Fruit fly (Drosophila melanogaster) whole organism, embryonic: ENCODE measurements around the gene mRpL15.

Experiments
- Abd-B ChIP-seq: fragments of 200-800 bp; sonication (Bioruptor generic); optimal IDR thresholded peaks from 2 replicates; lab custom pipeline; 2018; ENCODE audit warnings: missing biosample characterization, mild to moderate bottlenecking, missing genetic modification characterization, moderate library complexity
- Atf6 ChIP-seq: fragments of 200-800 bp; sonication (Bioruptor generic); IDR thresholded peaks from 2 replicates; pipeline ENCODE4 v1.3.6; 2022; ENCODE audit warnings: missing biosample characterization, missing genetic modification characterization
- B-H1 ChIP-seq: fragments of 200-800 bp; sonication (Bioruptor generic); IDR thresholded peaks from 3 replicates; pipeline ENCODE4 v1.3.6; 2022; ENCODE audit warnings: missing biosample characterization, missing genetic modification characterization
- B-H2 ChIP-seq: fragments of 200-800 bp; sonication (Bioruptor generic); optimal IDR thresholded peaks from 2 replicates; lab custom pipeline; 2018; ENCODE audit warnings: missing biosample characterization, mild to moderate bottlenecking, missing genetic modification characterization
- CG10959 ChIP-seq: fragments of 200-800 bp; sonication (Bioruptor generic); IDR thresholded peaks from 2 replicates; pipeline ENCODE4 v1.3.6; 2022; ENCODE audit warnings: missing biosample characterization, missing genetic modification characterization
- CG11398 ChIP-seq: fragments of 200-800 bp; sonication (Bioruptor generic); optimal IDR thresholded peaks from 2 replicates; lab custom pipeline; 2016; ENCODE audit warnings: missing biosample characterization, missing genetic modification characterization
- CG12071 ChIP-seq: fragments of 200-800 bp; sonication (Bioruptor generic); optimal IDR thresholded peaks from 3 replicates; lab custom pipeline; 2018; ENCODE audit warnings: missing biosample characterization, mild to moderate bottlenecking, missing genetic modification characterization
- CG12155 ChIP-seq: fragments of 200-800 bp; sonication (Bioruptor generic); optimal IDR thresholded peaks from 3 replicates; lab custom pipeline; 2016; ENCODE audit warnings: missing biosample characterization, missing genetic modification characterization
- CG1233 ChIP-seq: fragments of 200-800 bp; sonication (Bioruptor generic); optimal IDR thresholded peaks from 4 replicates; lab custom pipeline; 2018; ENCODE audit warnings: missing biosample characterization, mild to moderate bottlenecking, missing genetic modification characterization
- CG13424 ChIP-seq: fragments of 200-800 bp; sonication (Bioruptor generic); optimal IDR thresholded peaks from 2 replicates; lab custom pipeline; 2019; ENCODE audit warnings: missing biosample characterization, mild to moderate bottlenecking, missing genetic modification characterization, moderate library complexity
- CG14710 ChIP-seq: fragments of 200-800 bp; sonication (Bioruptor generic); optimal IDR thresholded peaks from 3 replicates; lab custom pipeline; 2019; ENCODE audit warnings: missing biosample characterization, mild to moderate bottlenecking, missing genetic modification characterization, moderate library complexity
- CG15696 ChIP-seq: fragments of 200-800 bp; sonication (Bioruptor generic); optimal IDR thresholded peaks from 2 replicates; lab custom pipeline; 2019; ENCODE audit warnings: missing biosample characterization, mild to moderate bottlenecking, missing genetic modification characterization, moderate library complexity
- CG17186 ChIP-seq: fragments of 200-800 bp; sonication (Bioruptor generic); optimal IDR thresholded peaks from 3 replicates; lab custom pipeline; 2017; ENCODE audit warnings: missing biosample characterization, missing genetic modification reagents, missing genetic modification characterization
- CG17829 ChIP-seq: fragments of 200-800 bp; optimal IDR thresholded peaks from 2 replicates; lab custom pipeline; 2019; ENCODE audit warnings: missing biosample characterization, mild to moderate bottlenecking, missing genetic modification characterization, moderate library complexity
- CG17912 ChIP-seq: fragments of 200-800 bp; sonication (Bioruptor generic); optimal IDR thresholded peaks from 2 replicates; lab custom pipeline; 2018; ENCODE audit warnings: missing biosample characterization, mild to moderate bottlenecking, missing genetic modification characterization
- CG1792 ChIP-seq: fragments of 200-800 bp; sonication (Bioruptor generic); optimal IDR thresholded peaks from 2 replicates; lab custom pipeline; 2016; ENCODE audit warnings: missing biosample characterization, missing genetic modification characterization
- CG1832 ChIP-seq: fragments of 200-800 bp; sonication (Bioruptor generic); optimal IDR thresholded peaks from 2 replicates; lab custom pipeline; 2017; ENCODE audit warnings: missing biosample characterization, mild to moderate bottlenecking, missing genetic modification characterization, inconsistent platforms
- CG18599 ChIP-seq: fragments of 200-800 bp; sonication (Bioruptor generic); optimal IDR thresholded peaks from 3 replicates; lab custom pipeline; 2017; ENCODE audit warnings: missing biosample characterization, missing genetic modification characterization, mild to moderate bottlenecking, moderate library complexity, missing genetic modification reagents
- CG3163 ChIP-seq: fragments of 200-800 bp; sonication (Bioruptor generic); optimal IDR thresholded peaks from 3 replicates; lab custom pipeline; 2016; ENCODE audit warnings: missing biosample characterization, missing genetic modification characterization
- CG32772 ChIP-seq: fragments of 200-800 bp; sonication (Bioruptor generic); IDR thresholded peaks from 2 replicates; pipeline ENCODE4 v1.3.6; 2022; ENCODE audit warnings: missing biosample characterization, missing genetic modification characterization
- CG3995 ChIP-seq: fragments of 200-800 bp; sonication (Bioruptor generic); optimal IDR thresholded peaks from 3 replicates; lab custom pipeline; 2016; ENCODE audit warnings: missing biosample characterization, missing genetic modification characterization
- CG4328 ChIP-seq: fragments of 200-800 bp; sonication (Bioruptor generic); optimal IDR thresholded peaks from 3 replicates; lab custom pipeline; 2017; ENCODE audit warnings: missing biosample characterization, missing genetic modification reagents, missing genetic modification characterization
- CG4730 ChIP-seq: fragments of 200-800 bp; sonication (Bioruptor generic); IDR thresholded peaks from 2 replicates; pipeline ENCODE4 v1.3.6; 2022; ENCODE audit warnings: missing biosample characterization, missing genetic modification characterization
- CG6791 ChIP-seq: fragments of 200-800 bp; sonication (Bioruptor generic); IDR thresholded peaks from 3 replicates; pipeline ENCODE4 v1.3.6; 2022; ENCODE audit warnings: missing biosample characterization, missing genetic modification characterization; ENCODE audit not compliant: partially characterized antibody
- CG9437 ChIP-seq: fragments of 200-800 bp; sonication (Bioruptor generic); optimal IDR thresholded peaks from 2 replicates; lab custom pipeline; 2018; ENCODE audit warnings: missing biosample characterization, mild to moderate bottlenecking, missing genetic modification characterization
- Fer1 ChIP-seq: fragments of 200-800 bp; sonication (Bioruptor generic); optimal IDR thresholded peaks from 2 replicates; lab custom pipeline; 2017; ENCODE audit warnings: missing biosample characterization, mild to moderate bottlenecking, missing genetic modification characterization
- Max ChIP-seq: fragments of 200-800 bp; sonication (Bioruptor generic); optimal IDR thresholded peaks from 2 replicates; lab custom pipeline; 2016; ENCODE audit warnings: missing biosample characterization, mild to moderate bottlenecking, missing genetic modification characterization
- Mrtf ChIP-seq: fragments of 200-800 bp; sonication (Bioruptor generic); IDR thresholded peaks from 3 replicates; pipeline ENCODE4 v1.3.6; 2022; ENCODE audit warnings: missing biosample characterization, missing genetic modification characterization
- NK7.1 ChIP-seq: fragments of 200-800 bp; sonication (Bioruptor generic); optimal IDR thresholded peaks from 3 replicates; lab custom pipeline; 2016; ENCODE audit warnings: missing biosample characterization, missing genetic modification characterization
- NfI ChIP-seq: fragments of 200-800 bp; sonication (Bioruptor generic); optimal IDR thresholded peaks from 3 replicates; lab custom pipeline; 2018; ENCODE audit warnings: missing biosample characterization, mild to moderate bottlenecking, missing genetic modification characterization, moderate library complexity
- Sry-δ ChIP-seq: fragments of 200-800 bp; sonication (Bioruptor generic); optimal IDR thresholded peaks from 2 replicates; lab custom pipeline; 2016; ENCODE audit warnings: missing biosample characterization, missing genetic modification characterization
- bigmax ChIP-seq: fragments of 200-800 bp; sonication (Bioruptor generic); optimal IDR thresholded peaks from 2 replicates; lab custom pipeline; 2018; ENCODE audit warnings: missing biosample characterization, mild to moderate bottlenecking, missing genetic modification characterization
- chn ChIP-seq: fragments of 200-800 bp; sonication (Bioruptor generic); optimal IDR thresholded peaks from 2 replicates; lab custom pipeline; 2016; ENCODE audit warnings: missing biosample characterization, missing genetic modification characterization
- crc ChIP-seq: fragments of 200-800 bp; sonication (Bioruptor generic); optimal IDR thresholded peaks from 2 replicates; lab custom pipeline; 2016; ENCODE audit warnings: missing biosample characterization, missing genetic modification characterization
- crp ChIP-seq, 2 experiments: fragments of 200-800 bp; sonication (Bioruptor generic); optimal IDR thresholded peaks; 2 replicates in 1 of 2; 3 replicates in 1 of 2; lab custom pipeline; 2017; ENCODE audit warnings: missing biosample characterization in 2 of 2, missing genetic modification characterization in 2 of 2, mild to moderate bottlenecking in 1 of 2, moderate library complexity in 1 of 2
- dpn ChIP-seq, 2 experiments: fragments of 200-800 bp; sonication (Bioruptor generic); optimal IDR thresholded peaks; 3 replicates each; lab custom pipeline; 2016; ENCODE audit warnings: missing biosample characterization in 2 of 2, missing genetic modification characterization in 2 of 2
- emc ChIP-seq: fragments of 200-800 bp; sonication (Bioruptor generic); optimal IDR thresholded peaks from 2 replicates; lab custom pipeline; 2016; ENCODE audit warnings: missing biosample characterization, missing genetic modification characterization
- fd3F ChIP-seq: fragments of 200-800 bp; sonication (Bioruptor generic); optimal IDR thresholded peaks from 2 replicates; lab custom pipeline; 2018; ENCODE audit warnings: missing biosample characterization, mild to moderate bottlenecking, missing genetic modification characterization, moderate library complexity
- gce ChIP-seq: fragments of 200-800 bp; sonication (Bioruptor generic); IDR thresholded peaks from 3 replicates; pipeline ENCODE4 v1.3.6; 2022; ENCODE audit warnings: missing biosample characterization, missing genetic modification characterization
- mirr ChIP-seq: fragments of 200-800 bp; sonication (Bioruptor generic); optimal IDR thresholded peaks from 3 replicates; lab custom pipeline; 2018; ENCODE audit warnings: missing biosample characterization, mild to moderate bottlenecking, missing genetic modification characterization
- nau ChIP-seq: fragments of 200-800 bp; sonication (Bioruptor generic); optimal IDR thresholded peaks from 3 replicates; lab custom pipeline; 2017; ENCODE audit warnings: missing biosample characterization, mild to moderate bottlenecking, missing genetic modification characterization, missing genetic modification reagents
- prd ChIP-seq, 3 experiments: fragments of >200 bp in 2 of 3; fragments of 200-800 bp in 1 of 3; sonication (Bioruptor generic) in 1 of 3; optimal IDR thresholded peaks in 2 of 3; IDR thresholded peaks in 1 of 3; 2 replicates in 2 of 3; 3 replicates in 1 of 3; pipeline versions ENCODE4 v1.3.6 to Lab custom; 2017 to 2022; ENCODE audit warnings: missing biosample characterization in 1 of 3, missing genetic modification characterization in 1 of 3
- sima ChIP-seq: fragments of 200-800 bp; sonication (Bioruptor generic); optimal IDR thresholded peaks from 2 replicates; lab custom pipeline; 2016; ENCODE audit warnings: missing biosample characterization, missing genetic modification characterization
- sna ChIP-seq: fragments of 200-800 bp; sonication (Bioruptor generic); IDR thresholded peaks from 2 replicates; pipeline ENCODE4 v1.3.6; 2022; ENCODE audit warnings: missing biosample characterization, missing genetic modification characterization; ENCODE audit not compliant: partially characterized antibody
- sob ChIP-seq: fragments of 200-800 bp; sonication (Bioruptor generic); IDR thresholded peaks from 2 replicates; pipeline ENCODE4 v1.3.6; 2022; ENCODE audit warnings: missing biosample characterization, missing genetic modification characterization
- sqz ChIP-seq: fragments of 200-800 bp; sonication (Bioruptor generic); optimal IDR thresholded peaks from 3 replicates; lab custom pipeline; 2018; ENCODE audit warnings: missing biosample characterization, mild to moderate bottlenecking, missing genetic modification characterization
- sr ChIP-seq: fragments of 200-800 bp; sonication (Bioruptor generic); IDR thresholded peaks from 3 replicates; pipeline ENCODE4 v1.3.6; 2022; ENCODE audit warnings: missing biosample characterization, missing genetic modification characterization
- tap ChIP-seq: fragments of 200-800 bp; optimal IDR thresholded peaks from 3 replicates; lab custom pipeline; 2019; ENCODE audit warnings: missing biosample characterization, mild to moderate bottlenecking, missing genetic modification characterization, moderate library complexity
- tna ChIP-seq: fragments of 200-800 bp; sonication (Bioruptor generic); IDR thresholded peaks from 2 replicates; pipeline ENCODE4 v1.3.6; 2022; ENCODE audit warnings: missing biosample characterization, missing genetic modification characterization; ENCODE audit not compliant: partially characterized antibody
- toy ChIP-seq: fragments of 200-800 bp; sonication (Bioruptor generic); IDR thresholded peaks from 2 replicates; pipeline ENCODE4 v1.3.6; 2022; ENCODE audit warnings: missing biosample characterization, missing genetic modification characterization
- zfh1 ChIP-seq: fragments of 200-800 bp; sonication (Bioruptor generic); IDR thresholded peaks from 3 replicates; pipeline ENCODE4 v1.3.6; 2022; ENCODE audit warnings: missing biosample characterization, missing genetic modification characterization

mRpL15 gene

DNA sequence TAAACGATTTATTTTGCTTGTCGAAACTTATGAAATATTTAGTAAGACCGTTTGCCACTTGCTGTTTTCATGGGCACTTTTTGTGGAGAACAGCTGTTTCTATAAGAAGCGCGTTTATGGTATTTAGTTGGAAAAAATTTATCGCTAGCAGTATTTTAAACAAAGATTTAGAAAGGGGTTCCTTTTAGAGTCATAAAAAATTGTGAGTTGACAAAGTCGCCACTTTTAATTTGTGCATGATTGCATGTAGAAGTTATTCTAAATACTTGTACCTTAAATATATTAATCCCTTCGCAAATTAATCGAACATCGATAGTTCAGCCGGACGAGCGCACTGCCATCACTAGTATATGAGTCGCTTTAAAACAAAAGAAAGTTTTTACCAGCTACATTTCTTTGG lies 3.7 kb downstream of the mRpL15 start, which contains the start of the genes Las and Psn (continued):
- TF ChIP-seq CG6791: 0 out of 3 replicates have a peak, but pooled peaks have one; percentile 45
- TF ChIP-seq bigmax (GFP tag; lab: Kevin White, UChicago): no peak
- no peak for TF ChIP-seq CG32772 (GFP tag; lab: Robert Waterston, UW)
- TF ChIP-seq toy (GFP tag; lab: Robert Waterston, UW): no peak
- no peak for TF ChIP-seq CG10959 (GFP tag; lab: Robert Waterston, UW)
- TF ChIP-seq chn: no peak
- no peak for TF ChIP-seq CG4730 (GFP tag; lab: Robert Waterston, UW)
- TF ChIP-seq CG1792 (GFP tag; lab: Kevin White, UChicago): no peak
- TF ChIP-seq CG13424 (tag; lab: Kevin White, UChicago): no peak
- no peak for TF ChIP-seq crc
- no peak for TF ChIP-seq CG18599 (GFP tag; lab: Kevin White, UChicago)
- TF ChIP-seq dpn (GFP tag; optimal IDR thresholded peaks at IDR 0.05; lab: Kevin White, UChicago): peak in 1 of 2 experiments; percentile 19
- no peak for TF ChIP-seq CG12071 (GFP tag; lab: Kevin White, UChicago)
- TF ChIP-seq Max (GFP tag; lab: Kevin White, UChicago): no peak
- TF ChIP-seq nau (GFP tag; lab: Kevin White, UChicago): no peak
- TF ChIP-seq CG14710: peak; percentile 70
- no peak for TF ChIP-seq Mrtf (GFP tag; lab: Robert Waterston, UW)
- TF ChIP-seq NK7.1 (GFP tag; lab: Kevin White, UChicago): no peak
- TF ChIP-seq gce (GFP tag; lab: Robert Waterston, UW): no peak
- no peak for TF ChIP-seq sima (GFP tag; lab: Kevin White, UChicago)
- no peak for TF ChIP-seq CG1233 (GFP tag; lab: Kevin White, UChicago)
- no peak for TF ChIP-seq mirr
- no peak for TF ChIP-seq CG3163 (GFP tag; lab: Kevin White, UChicago)
- TF ChIP-seq prd (optimal IDR thresholded peaks at IDR 0.05; lab: Kevin White, UChicago): no peak
- no peak for TF ChIP-seq prd (GFP tag; IDR thresholded peaks at IDR 0.05; lab: Robert Waterston, UW)
- no peak for TF ChIP-seq emc
- TF ChIP-seq B-H1 (GFP tag; lab: Robert Waterston, UW): no peak
- TF ChIP-seq CG3995 (GFP tag; lab: Kevin White, UChicago): no peak
- TF ChIP-seq sna (GFP tag; lab: Robert Waterston, UW): peak; percentile 62; the same call in 1 of the 2 replicates
- no peak for TF ChIP-seq zfh1 (GFP tag; lab: Robert Waterston, UW)
- TF ChIP-seq CG9437 (GFP tag; lab: Kevin White, UChicago): no peak
- no peak for TF ChIP-seq CG17912 (GFP tag; lab: Kevin White, UChicago)
- peak; percentile 16 for TF ChIP-seq CG12155 (GFP tag; lab: Kevin White, UChicago)
- no peak for TF ChIP-seq NfI (GFP tag; lab: Kevin White, UChicago)
- TF ChIP-seq crp (GFP tag; optimal IDR thresholded peaks at IDR 0.05; lab: Kevin White, UChicago): peak; percentile 60 to 93
- TF ChIP-seq CG1832 (GFP tag; lab: Kevin White, UChicago): no peak
- no peak for TF ChIP-seq sqz (GFP tag; lab: Kevin White, UChicago)
- no peak for TF ChIP-seq tap (tag; lab: Kevin White, UChicago)
- TF ChIP-seq Abd-B: no peak
- TF ChIP-seq CG17186 (GFP tag; lab: Kevin White, UChicago): peak; percentile 62
- TF ChIP-seq CG4328 (GFP tag; lab: Kevin White, UChicago): no peak
- no peak for TF ChIP-seq sob (GFP tag; lab: Robert Waterston, UW)
- no peak for TF ChIP-seq Atf6 (GFP tag; lab: Robert Waterston, UW)
- peak; percentile 89 for TF ChIP-seq Sry-δ
- TF ChIP-seq CG11398 (GFP tag; lab: Kevin White, UChicago): no peak
- no peak; the same call in 1 of the 2 replicates for TF ChIP-seq tna
- no peak for TF ChIP-seq CG15696 (tag; lab: Kevin White, UChicago)
- no peak for TF ChIP-seq fd3F (GFP tag; lab: Kevin White, UChicago)
- TF ChIP-seq B-H2: peak; percentile 7
- TF ChIP-seq Fer1 (GFP tag; lab: Kevin White, UChicago): peak; percentile 3
- TF ChIP-seq sr (GFP tag; lab: Robert Waterston, UW): no peak
- peak; percentile 43 for TF ChIP-seq CG17829
